Worm (Caenorhabditis elegans): ENCODE results near the gene cdc-25.4.

DNA sequence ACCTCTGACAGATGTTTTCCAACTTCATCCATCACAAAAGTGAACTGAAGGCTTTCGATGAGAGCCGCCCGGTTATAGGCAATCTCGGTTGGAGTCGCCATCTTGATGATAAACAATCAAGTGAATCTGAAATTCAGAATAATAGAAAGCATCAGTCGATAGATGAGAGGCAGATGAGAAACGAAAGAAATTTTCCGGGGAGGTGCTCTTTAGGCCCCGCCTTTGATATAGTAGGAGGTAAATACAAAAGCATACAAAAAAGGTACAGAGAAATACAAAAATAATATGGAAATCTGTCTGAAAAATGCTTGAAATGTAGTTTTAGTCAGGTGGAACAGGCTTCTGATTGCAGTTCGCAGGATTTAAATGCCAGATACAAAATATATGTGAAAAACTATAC, 6.6 kb downstream of the cdc-25.4 start, which contains the start of gene srd-1:
- TF ChIP-seq aly-2 (tag; optimal IDR thresholded peaks at IDR 0.05) (no peak), lin-13 (GFP tag; optimal IDR thresholded peaks at IDR 0.05) (no peak), alr-1 (tag; optimal IDR thresholded peaks at IDR 0.05) (no peak), nhr-11 (tag; optimal IDR thresholded peaks at IDR 0.05) (no peak), nhr-25 (tag; optimal IDR thresholded peaks at IDR 0.05) (no peak), mdl-1 (tag; optimal IDR thresholded peaks at IDR 0.05) (no peak), zag-1 (tag; optimal IDR thresholded peaks at IDR 0.05) (no peak), unc-62 (GFP tag; optimal IDR thresholded peaks at IDR 0.05) (no peak), nhr-23 (tag; optimal IDR thresholded peaks at IDR 0.05) (no peak), unc-39 (tag; optimal IDR thresholded peaks at IDR 0.05) (no peak), ceh-82 (tag; optimal IDR thresholded peaks at IDR 0.05) (no peak), mbf-1 (tag; optimal IDR thresholded peaks at IDR 0.05) (no peak), egl-27 (tag; optimal IDR thresholded peaks at IDR 0.05) (no peak)

Data from whole organism, L2 larva.